Fruit fly (Drosophila melanogaster) whole organism, adult: ENCODE data around the gene CG1572.
"Not testable (repeated sequence)": the region's sequence is repeated elsewhere in the genome, so short reads cannot be mapped to it uniquely, and the experiment has no call there.

Experiments used
- CG11617 ChIP-seq: fragments of 200-800 bp; sonication (Bioruptor generic); optimal IDR thresholded peaks from 2 replicates; lab custom pipeline; 2017; ENCODE audit warnings: mild to moderate bottlenecking, missing biosample characterization, missing genetic modification reagents, missing genetic modification characterization
- CG12768 ChIP-seq: fragments of 200-800 bp; sonication (Bioruptor generic); optimal IDR thresholded peaks from 2 replicates; lab custom pipeline; 2017; ENCODE audit warnings: missing biosample characterization, missing genetic modification characterization, mild to moderate bottlenecking, moderate library complexity, missing genetic modification reagents
- CG14711 ChIP-seq: fragments of 200-800 bp; sonication (Bioruptor generic); optimal IDR thresholded peaks from 2 replicates; lab custom pipeline; 2018; ENCODE audit warnings: missing biosample characterization, mild to moderate bottlenecking, missing genetic modification characterization, moderate library complexity
- CG1620 ChIP-seq: fragments of 200-800 bp; sonication (Bioruptor generic); optimal IDR thresholded peaks from 2 replicates; lab custom pipeline; 2016; ENCODE audit warnings: missing biosample characterization, missing genetic modification characterization
- CG33017 ChIP-seq: fragments of 200-800 bp; sonication (Bioruptor generic); optimal IDR thresholded peaks from 2 replicates; lab custom pipeline; 2018; ENCODE audit warnings: missing biosample characterization, mild to moderate bottlenecking, missing genetic modification characterization, moderate library complexity
- CG5204 ChIP-seq: fragments of 200-800 bp; sonication (Bioruptor generic); optimal IDR thresholded peaks from 2 replicates; lab custom pipeline; 2016; ENCODE audit warnings: missing biosample characterization, missing genetic modification characterization
- CG7045 ChIP-seq: fragments of 200-800 bp; sonication (Bioruptor generic); optimal IDR thresholded peaks from 2 replicates; lab custom pipeline; 2017; ENCODE audit warnings: missing biosample characterization, mild to moderate bottlenecking, missing genetic modification characterization
- CG7101 ChIP-seq: fragments of 200-800 bp; sonication (Bioruptor generic); optimal IDR thresholded peaks from 2 replicates; lab custom pipeline; 2018; ENCODE audit warnings: missing biosample characterization, mild to moderate bottlenecking, missing genetic modification characterization, moderate library complexity
- Clk ChIP-seq: fragments of 200-800 bp; sonication (Bioruptor generic); optimal IDR thresholded peaks from 2 replicates; lab custom pipeline; 2017; ENCODE audit warnings: missing biosample characterization, missing genetic modification characterization
- Crg-1 ChIP-seq: fragments of 200-800 bp; sonication (Bioruptor generic); optimal IDR thresholded peaks from 2 replicates; lab custom pipeline; 2016; ENCODE audit warnings: missing biosample characterization, missing genetic modification characterization
- Hr96 ChIP-seq: fragments of 200-800 bp; sonication (Bioruptor generic); optimal IDR thresholded peaks from 2 replicates; lab custom pipeline; 2016; ENCODE audit warnings: missing biosample characterization, missing genetic modification characterization
- Mnt ChIP-seq: fragments of 200-800 bp; sonication (Bioruptor generic); optimal IDR thresholded peaks from 2 replicates; lab custom pipeline; 2016; ENCODE audit warnings: missing biosample characterization, mild to moderate bottlenecking, missing genetic modification characterization
- bab1 ChIP-seq: fragments of 200-800 bp; sonication (Bioruptor generic); optimal IDR thresholded peaks from 3 replicates; lab custom pipeline; 2019; ENCODE audit warnings: missing biosample characterization, mild to moderate bottlenecking, missing genetic modification characterization, moderate library complexity
- cic ChIP-seq: fragments of 200-800 bp; sonication (Bioruptor generic); optimal IDR thresholded peaks from 2 replicates; lab custom pipeline; 2017; ENCODE audit warnings: missing biosample characterization, mild to moderate bottlenecking, missing genetic modification characterization, moderate library complexity
- cnc ChIP-seq, 2 experiments: fragments of >200 bp; optimal IDR thresholded peaks; 2 replicates each; lab custom pipeline; 2017
- kay ChIP-seq: fragments of 200-800 bp; sonication (Bioruptor generic); peaks from one replicate; lab custom pipeline; 2016; ENCODE audit warnings: missing biosample characterization, missing genetic modification characterization, borderline replicate concordance
- ovo ChIP-seq: fragments of 200-800 bp; sonication (Bioruptor generic); optimal IDR thresholded peaks from 2 replicates; lab custom pipeline; 2016; ENCODE audit warnings: missing biosample characterization, missing genetic modification characterization
- pad ChIP-seq: fragments of 200-800 bp; sonication (Bioruptor generic); optimal IDR thresholded peaks from 3 replicates; lab custom pipeline; 2017; ENCODE audit warnings: missing biosample characterization, missing genetic modification characterization, mild to moderate bottlenecking, moderate library complexity, missing genetic modification reagents
- tj ChIP-seq: fragments of 200-800 bp; sonication (Bioruptor generic); optimal IDR thresholded peaks from 3 replicates; lab custom pipeline; 2017; ENCODE audit warnings: missing biosample characterization, mild to moderate bottlenecking, missing genetic modification characterization, moderate library complexity
- toe ChIP-seq: fragments of 200-800 bp; sonication (Bioruptor generic); optimal IDR thresholded peaks from 2 replicates; lab custom pipeline; 2016; ENCODE audit warnings: missing biosample characterization, missing genetic modification characterization

CG1572 gene

DNA sequence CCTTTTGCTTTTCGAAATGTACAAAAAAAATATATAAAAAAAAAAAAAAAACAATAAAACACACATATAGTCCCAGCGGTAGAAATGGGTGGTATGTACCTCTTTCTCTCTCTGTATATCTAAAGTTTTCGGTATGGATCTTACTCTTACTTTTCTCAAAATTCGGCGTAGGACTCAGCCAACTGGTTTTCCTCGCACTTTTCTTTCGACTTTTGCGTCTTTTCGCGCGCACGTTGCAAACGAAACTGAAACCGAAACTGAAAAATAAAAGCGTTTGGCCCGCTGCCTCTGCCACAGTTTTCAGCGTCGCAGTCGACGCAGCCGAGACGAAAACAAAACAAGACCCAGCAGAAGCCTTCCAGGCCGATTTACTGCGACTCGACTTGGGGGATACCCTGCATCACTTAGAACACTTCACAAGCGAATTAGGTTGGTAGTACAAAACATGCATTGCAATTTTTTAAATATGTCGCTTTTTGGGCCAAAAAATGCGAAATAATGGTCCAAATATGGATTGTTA lies at the start of gene CG1572:
Gene CG1572, minus strand, starts transcription at position 266 of the 520 bp plus-strand sequence.
- peak; percentile 42 for TF ChIP-seq tj (GFP tag; lab: Kevin White, UChicago)
- peak; percentile 18 for TF ChIP-seq CG11617 (GFP tag; lab: Kevin White, UChicago)
- no peak for TF ChIP-seq pad
- TF ChIP-seq cic (GFP tag; lab: Kevin White, UChicago), result peak; percentile 37
- no peak for TF ChIP-seq CG12768
- TF ChIP-seq CG14711 (tag; lab: Kevin White, UChicago), result no peak
- TF ChIP-seq ovo (GFP tag; lab: Kevin White, UChicago), result no peak
- TF ChIP-seq toe, result no peak
- TF ChIP-seq bab1 (GFP tag; lab: Kevin White, UChicago), result peak; percentile 16
- TF ChIP-seq CG7045 (GFP tag; lab: Kevin White, UChicago), result no peak
- TF ChIP-seq Crg-1, result no peak
- TF ChIP-seq CG7101 (tag; lab: Kevin White, UChicago), result no peak
- peak; percentile 77 for TF ChIP-seq Mnt (GFP tag; lab: Kevin White, UChicago)
- no peak for TF ChIP-seq kay (GFP tag; lab: Kevin White, UChicago)
- no peak for TF ChIP-seq Hr96
- no peak for TF ChIP-seq CG5204
- TF ChIP-seq CG33017, result no peak
- no peak for TF ChIP-seq cnc (optimal IDR thresholded peaks at IDR 0.05; lab: Kevin White, UChicago)
- TF ChIP-seq Clk (GFP tag; lab: Kevin White, UChicago), result no peak

DNA sequence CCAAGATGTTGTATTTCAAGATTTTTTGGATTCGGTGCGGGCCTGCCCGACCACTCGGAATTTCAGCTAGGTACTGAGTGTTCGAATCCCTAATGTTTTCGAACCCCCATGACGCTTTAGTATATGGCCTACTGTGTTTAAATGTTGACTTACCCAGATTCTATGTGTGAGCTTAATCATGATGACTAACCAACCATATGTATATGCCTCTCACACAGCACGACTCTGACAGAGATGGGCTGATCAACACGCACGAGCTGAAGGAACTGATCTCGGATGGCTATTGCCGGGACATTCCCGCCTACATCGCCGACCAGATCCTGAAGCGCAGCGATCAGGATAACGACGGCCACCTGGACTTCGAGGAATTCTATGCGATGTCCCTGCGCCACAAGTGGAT lies 45.6 kb upstream of the CG1572 start, which contains the start of gene CG2533:
Gene CG2533, minus strand, starts transcription at position 101 of the 400 bp plus-strand sequence.
- TF ChIP-seq tj (GFP tag; lab: Kevin White, UChicago) (no peak), cnc (optimal IDR thresholded peaks at IDR 0.05; lab: Kevin White, UChicago) (no peak), Mnt (GFP tag; lab: Kevin White, UChicago) (no peak), CG7101 (tag; lab: Kevin White, UChicago) (no peak), pad (no peak), CG14711 (tag; lab: Kevin White, UChicago) (no peak), kay (GFP tag; lab: Kevin White, UChicago) (no peak), CG1620 (GFP tag; lab: Kevin White, UChicago) (no peak), CG33017 (no peak), cic (GFP tag; lab: Kevin White, UChicago) (no peak), ovo (GFP tag; lab: Kevin White, UChicago) (no peak), Crg-1 (no peak), CG11617 (GFP tag; lab: Kevin White, UChicago) (no peak), Hr96 (no peak), toe (no peak), Clk (GFP tag; lab: Kevin White, UChicago) (no peak), CG7045 (GFP tag; lab: Kevin White, UChicago) (no peak), CG5204 (no peak), bab1 (GFP tag; lab: Kevin White, UChicago) (no peak)

DNA sequence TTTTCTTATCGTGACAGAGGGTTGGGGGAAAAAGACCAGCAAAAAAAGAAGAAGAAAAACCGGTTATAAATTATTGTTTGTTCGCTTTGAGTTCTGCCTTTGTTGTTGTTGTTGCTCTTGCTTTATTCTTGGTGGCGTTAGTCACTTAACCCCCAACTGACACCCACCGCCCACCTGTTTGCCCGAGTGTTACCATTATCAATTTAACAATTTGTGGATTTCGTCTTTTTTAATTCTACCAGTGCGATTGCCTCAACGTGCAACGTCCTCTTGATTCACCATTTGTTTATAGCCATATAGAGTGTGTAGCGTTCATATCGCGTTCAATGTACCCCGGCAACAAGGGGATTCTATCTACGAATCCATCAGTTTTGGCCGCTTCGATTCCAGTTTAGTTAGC lies 43.0 kb upstream of the CG1572 start:
- peak; percentile 56 for TF ChIP-seq kay (GFP tag; lab: Kevin White, UChicago)
- no peak for TF ChIP-seq cnc (optimal IDR thresholded peaks at IDR 0.05; lab: Kevin White, UChicago)
- TF ChIP-seq tj (GFP tag; lab: Kevin White, UChicago), result peak; percentile 41

DNA sequence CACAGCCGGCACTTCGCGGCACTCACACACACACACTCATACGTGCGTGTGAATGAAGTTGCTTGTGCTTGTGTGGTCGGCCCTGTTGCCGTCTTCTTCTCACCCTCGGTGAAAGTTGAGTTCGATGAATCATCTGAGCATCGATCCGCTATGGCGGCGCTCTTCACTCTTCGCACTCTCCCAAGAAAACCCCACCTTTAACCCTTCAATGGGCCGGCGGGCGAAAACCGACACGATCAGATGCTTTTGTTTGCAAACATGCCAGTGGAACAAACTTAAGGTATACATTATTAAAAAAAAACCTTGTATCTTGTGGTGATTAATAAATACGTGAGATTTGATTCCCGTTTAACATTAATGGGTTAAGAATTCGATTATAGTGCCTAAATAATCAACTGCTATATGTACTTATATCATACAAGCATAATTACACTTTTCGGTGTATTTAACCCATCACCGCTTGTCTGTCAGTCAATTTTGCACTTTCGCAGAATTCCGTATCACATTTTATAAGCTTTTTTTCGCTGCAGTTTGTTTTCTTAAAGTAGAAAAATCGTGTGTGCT lies 42.4 kb upstream of the CG1572 start:
- TF ChIP-seq bab1 (GFP tag; lab: Kevin White, UChicago), result peak; percentile 31
- peak; percentile 98 for TF ChIP-seq tj (GFP tag; lab: Kevin White, UChicago)
- TF ChIP-seq pad, result peak; percentile 84
- no peak for TF ChIP-seq kay (GFP tag; lab: Kevin White, UChicago)

DNA sequence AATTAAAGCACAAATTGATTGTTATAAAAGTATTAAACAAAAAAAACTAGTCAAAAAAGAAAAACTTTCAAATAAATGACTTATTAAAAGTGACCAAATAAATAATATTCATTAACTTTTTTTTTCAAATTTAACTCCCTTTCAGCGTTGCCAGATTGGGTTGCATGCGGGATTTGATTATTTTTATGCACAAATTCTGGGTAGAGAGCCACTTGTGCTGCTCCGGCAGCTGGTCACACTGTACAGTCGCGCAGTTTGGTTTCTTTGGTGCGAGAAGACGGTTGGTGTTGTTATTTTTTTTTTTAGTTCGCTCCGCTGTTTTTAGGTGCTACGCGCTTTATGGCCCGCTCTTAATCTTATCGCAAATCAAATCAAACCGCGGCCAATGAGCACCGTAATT lies 41.1 kb upstream of the CG1572 start, which contains the start of gene rho-4:
Gene rho-4, plus strand, starts transcription at position 250 of the 400 bp plus-strand sequence.
- TF ChIP-seq Hr96; Crg-1; CG11617 (GFP tag; lab: Kevin White, UChicago): not testable (repeated sequence)

DNA sequence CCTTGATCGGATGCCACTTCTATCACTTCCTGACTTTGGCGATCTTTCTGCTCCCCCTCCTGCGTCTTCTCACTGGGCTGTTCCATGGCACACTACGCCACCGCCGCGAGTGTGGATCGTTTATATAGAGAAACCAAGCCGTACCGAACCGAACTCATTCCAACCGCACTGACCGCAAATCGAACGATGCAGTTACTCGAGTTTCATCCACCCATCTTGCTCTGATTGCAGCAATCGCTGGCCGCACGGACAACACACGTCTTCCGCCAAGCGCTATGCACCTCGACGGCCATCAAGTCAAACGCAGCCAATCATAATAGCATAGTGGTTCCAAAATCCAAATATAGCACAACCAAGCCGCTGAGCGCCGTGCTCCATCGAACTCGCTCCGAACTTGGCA lies 25.6 kb upstream of the CG1572 start, which contains the start of gene pkm:
Gene pkm, minus strand, starts transcription at position 101 of the 400 bp plus-strand sequence.
- TF ChIP-seq Clk (GFP tag; lab: Kevin White, UChicago) (no peak), cnc (optimal IDR thresholded peaks at IDR 0.05; lab: Kevin White, UChicago) (no peak), tj (GFP tag; lab: Kevin White, UChicago) (no peak), CG7101 (tag; lab: Kevin White, UChicago) (no peak), CG33017 (no peak), CG11617 (GFP tag; lab: Kevin White, UChicago) (no peak), CG1620 (GFP tag; lab: Kevin White, UChicago) (no peak), Crg-1 (no peak), ovo (GFP tag; lab: Kevin White, UChicago) (no peak), CG7045 (GFP tag; lab: Kevin White, UChicago) (no peak), Mnt (GFP tag; lab: Kevin White, UChicago) (no peak)
